Fruit fly (Drosophila melanogaster): Measurements from ENCODE around the gene Syx17.

Gene Syx17

dm6 chr3L:4354898-4355627, 48.2 kb upstream of the Syx17 start (continued):
- TF ChIP-seq pfk (GFP tag; optimal IDR thresholded peaks at IDR 0.05) (no peak), hbn (GFP tag; IDR thresholded peaks at IDR 0.05; ENCODE audit: partially characterized antibody) (no peak), BEAF-32 (GFP tag; optimal IDR thresholded peaks at IDR 0.05) (no peak), otp (GFP tag; IDR thresholded peaks at IDR 0.05) (no peak), Fer1 (GFP tag; optimal IDR thresholded peaks at IDR 0.05) (no peak), TFAM (GFP tag; optimal IDR thresholded peaks at IDR 0.05) (no peak), jing (GFP tag; optimal IDR thresholded peaks at IDR 0.05) (no peak), lab (GFP tag; optimal IDR thresholded peaks at IDR 0.05) (peak; percentile 5), fru (optimal IDR thresholded peaks at IDR 0.05) (no peak), sens (GFP tag) (peak; percentile 80), fd96Cb (tag; optimal IDR thresholded peaks at IDR 0.05) (peak; percentile 13), Ets97D (GFP tag; optimal IDR thresholded peaks at IDR 0.05) (no peak), NFAT (GFP tag; IDR thresholded peaks at IDR 0.05) (no peak), CG13123 (GFP tag; optimal IDR thresholded peaks at IDR 0.05) (no peak), toy (GFP tag; IDR thresholded peaks at IDR 0.05) (no peak), Poxn (GFP tag; IDR thresholded peaks at IDR 0.05) (no peak), ase (GFP tag; IDR thresholded peaks at IDR 0.05) (no peak), CG12391 (tag; optimal IDR thresholded peaks at IDR 0.05) (peak; percentile 45), da (GFP tag; optimal IDR thresholded peaks at IDR 0.05) (no peak), CG6654 (GFP tag; optimal IDR thresholded peaks at IDR 0.05) (no peak), CG4404 (GFP tag; IDR thresholded peaks at IDR 0.05) (no peak), disco-r (GFP tag; optimal IDR thresholded peaks at IDR 0.05) (no peak), eyg (GFP tag; optimal IDR thresholded peaks at IDR 0.05) (no peak), CG11560 (tag; IDR thresholded peaks at IDR 0.05) (no peak), CG17361 (GFP tag; IDR thresholded peaks at IDR 0.05) (peak; percentile 69; the same call in 1 of the 3 replicates), CG17328 (GFP tag; IDR thresholded peaks at IDR 0.05) (no peak), trem (tag; optimal IDR thresholded peaks at IDR 0.05) (no peak), phol (tag; optimal IDR thresholded peaks at IDR 0.05) (peak; percentile 46), tx (GFP tag; optimal IDR thresholded peaks at IDR 0.05) (no peak), CG10565 (GFP tag; optimal IDR thresholded peaks at IDR 0.05) (no peak), insv (GFP tag; optimal IDR thresholded peaks at IDR 0.05) (no peak), CG31365 (tag; optimal IDR thresholded peaks at IDR 0.05) (no peak), ind (GFP tag; optimal IDR thresholded peaks at IDR 0.05) (no peak), CG9797 (GFP tag; optimal IDR thresholded peaks at IDR 0.05) (no peak), CG1603 (tag; optimal IDR thresholded peaks at IDR 0.05) (no peak), pros (GFP tag; optimal IDR thresholded peaks at IDR 0.05) (no peak), Nf-YB (GFP tag; optimal IDR thresholded peaks at IDR 0.05) (peak; percentile 12), CG4328 (GFP tag; optimal IDR thresholded peaks at IDR 0.05) (no peak), lbe (GFP tag; optimal IDR thresholded peaks at IDR 0.05) (no peak), zf30C (GFP tag; optimal IDR thresholded peaks at IDR 0.05) (no peak), unc-4 (GFP tag; IDR thresholded peaks at IDR 0.05; ENCODE audit: partially characterized antibody) (no peak), CG4730 (GFP tag; IDR thresholded peaks at IDR 0.05) (no peak), Lim3 (GFP tag; IDR thresholded peaks at IDR 0.05) (no peak), CG1024 (GFP tag; IDR thresholded peaks at IDR 0.05) (no peak), dimm (GFP tag; IDR thresholded peaks at IDR 0.05) (no peak), kah (GFP tag; optimal IDR thresholded peaks at IDR 0.05) (no peak), CG11085 (GFP tag; IDR thresholded peaks at IDR 0.05) (no peak), CG4360 (GFP tag; IDR thresholded peaks at IDR 0.05) (no peak), emc (GFP tag; optimal IDR thresholded peaks at IDR 0.05) (no peak), Adf1 (GFP tag; IDR thresholded peaks at IDR 0.05) (no peak), bsh (GFP tag; optimal IDR thresholded peaks at IDR 0.05) (peak in 1 of 2 experiments; percentile 46)
